Worm (Caenorhabditis elegans) whole organism, L4 larva: Measurements from ENCODE around the gene clec-185.

Experiments
- F37D6.2 ChIP-seq: sonication (generic microtip); optimal IDR thresholded peaks from 2 replicates; lab custom pipeline; 2016; ENCODE audit warnings: mild to moderate bottlenecking, missing genetic modification characterization, missing compliant biosample characterization
- R02D3.7 ChIP-seq: fragments of 150-350 bp; sonication (generic microtip); optimal IDR thresholded peaks from 3 replicates; lab custom pipeline; 2014; ENCODE audit warnings: missing biosample characterization, missing genetic modification characterization
- Y105C5A.15 ChIP-seq: fragments of 200-800 bp; sonication (Bioruptor generic); IDR thresholded peaks from 2 replicates; pipeline ENCODE4 v1.3.6; 2022; ENCODE audit warnings: missing genetic modification characterization, missing compliant biosample characterization
- aha-1 ChIP-seq: fragments of 150-350 bp; peaks from one replicate; lab custom pipeline; 2014; ENCODE audit warnings: missing biosample characterization, missing genetic modification characterization
- arid-1 ChIP-seq: fragments of 200-800 bp; sonication (Bioruptor generic); conservative IDR thresholded peaks from 2 replicates; pipeline ENCODE4 v1.3.6; 2022; ENCODE audit warnings: missing genetic modification reagents, missing genetic modification characterization, missing compliant biosample characterization
- attf-4 ChIP-seq: sonication (generic microtip); optimal IDR thresholded peaks from 3 replicates; lab custom pipeline; 2017; ENCODE audit warnings: missing biosample characterization, missing genetic modification characterization
- ceh-28 ChIP-seq: fragments of 150-350 bp; optimal IDR thresholded peaks from 2 replicates; lab custom pipeline; 2014; ENCODE audit warnings: missing biosample characterization, missing genetic modification reagents, missing genetic modification characterization
- ceh-32 ChIP-seq: sonication (generic microtip); optimal IDR thresholded peaks from 2 replicates; lab custom pipeline; 2016; ENCODE audit warnings: mild to moderate bottlenecking, missing genetic modification characterization, missing compliant biosample characterization; ENCODE audit not compliant: poor library complexity
- ceh-62 ChIP-seq: sonication (generic microtip); optimal IDR thresholded peaks from 2 replicates; lab custom pipeline; 2017; ENCODE audit warnings: missing biosample characterization, missing genetic modification characterization
- daf-16 ChIP-seq, 3 experiments: sonication (generic microtip); optimal IDR thresholded peaks; 2 replicates each; lab custom pipeline; 2016 to 2017; ENCODE audit warnings: missing genetic modification characterization in 3 of 3, missing genetic modification reagents in 3 of 3, mild to moderate bottlenecking in 2 of 3, missing compliant biosample characterization in 2 of 3, missing biosample characterization in 1 of 3, moderate library complexity in 1 of 3
- daf-8 ChIP-seq: fragments of 200-800 bp; sonication (Bioruptor generic); IDR thresholded peaks from 2 replicates; pipeline ENCODE4 v1.3.6; 2022; ENCODE audit warnings: missing genetic modification characterization, missing compliant biosample characterization
- dpl-1 ChIP-seq: fragments of 150-350 bp; optimal IDR thresholded peaks from 2 replicates; lab custom pipeline; 2014; ENCODE audit warnings: missing biosample characterization, missing genetic modification reagents, missing genetic modification characterization
- duxl-1 ChIP-seq: sonication (generic microtip); optimal IDR thresholded peaks from 2 replicates; lab custom pipeline; 2016; ENCODE audit warnings: mild to moderate bottlenecking, missing genetic modification characterization, moderate library complexity, missing compliant biosample characterization; ENCODE audit not compliant: poor library complexity
- fkh-10 ChIP-seq: fragments of 150-350 bp; optimal IDR thresholded peaks from 2 replicates; lab custom pipeline; 2014; ENCODE audit warnings: missing biosample characterization, missing genetic modification reagents, missing genetic modification characterization
- hif-1 ChIP-seq, 2 experiments: sonication (generic microtip); optimal IDR thresholded peaks; 2 replicates each; lab custom pipeline; 2016 to 2017; ENCODE audit warnings: missing compliant biosample characterization in 2 of 2, missing genetic modification characterization in 2 of 2, missing genetic modification reagents in 2 of 2, missing genotype in 2 of 2, mild to moderate bottlenecking in 1 of 2
- hlh-11 ChIP-seq: fragments of 200-800 bp; sonication (Bioruptor generic); optimal IDR thresholded peaks from 2 replicates; lab custom pipeline; 2018; ENCODE audit warnings: mild to moderate bottlenecking, missing genetic modification characterization, missing compliant biosample characterization
- jun-1 ChIP-seq: fragments of 150-350 bp; optimal IDR thresholded peaks from 2 replicates; lab custom pipeline; 2014; ENCODE audit warnings: missing biosample characterization, missing genetic modification reagents, missing genetic modification characterization
- lin-1 ChIP-seq: fragments of 200-800 bp; sonication (Bioruptor generic); IDR thresholded peaks from 2 replicates; pipeline ENCODE4 v1.3.6; 2022; ENCODE audit warnings: missing genetic modification reagents, missing genetic modification characterization, missing compliant biosample characterization
- lin-15B ChIP-seq: fragments of 150-350 bp; sonication (generic microtip); optimal IDR thresholded peaks from 3 replicates; lab custom pipeline; 2014; ENCODE audit warnings: missing biosample characterization, missing genetic modification characterization
- lin-29 ChIP-seq: fragments of 200-800 bp; sonication (Bioruptor generic); IDR thresholded peaks from 2 replicates; pipeline ENCODE4 v1.3.6; 2022; ENCODE audit warnings: missing genetic modification reagents, missing genetic modification characterization, missing compliant biosample characterization
- lin-39 ChIP-seq: fragments of 150-350 bp; optimal IDR thresholded peaks from 2 replicates; lab custom pipeline; 2014; ENCODE audit warnings: missing biosample characterization, missing genetic modification reagents, missing genetic modification characterization
- mdl-1 ChIP-seq, 2 experiments: fragments of 150-350 bp in 1 of 2; sonication (generic microtip) in 1 of 2; optimal IDR thresholded peaks; 2 replicates each; lab custom pipeline; 2014 to 2017; ENCODE audit warnings: missing biosample characterization in 2 of 2, missing genetic modification characterization in 2 of 2
- mes-2 ChIP-seq: sonication (generic microtip); optimal IDR thresholded peaks from 2 replicates; lab custom pipeline; 2016; ENCODE audit warnings: missing genotype, mild to moderate bottlenecking, missing genetic modification characterization, missing compliant biosample characterization; ENCODE audit not compliant: poor library complexity, severe bottlenecking
- nhr-25 ChIP-seq: sonication (generic microtip); optimal IDR thresholded peaks from 2 replicates; lab custom pipeline; 2017; ENCODE audit warnings: missing genetic modification characterization, mild to moderate bottlenecking, missing compliant biosample characterization, antibody characterized with exemption, moderate library complexity, borderline replicate concordance; ENCODE audit not compliant: insufficient read depth
- nhr-28 ChIP-seq: fragments of 150-350 bp; optimal IDR thresholded peaks from 2 replicates; lab custom pipeline; 2014; ENCODE audit warnings: missing biosample characterization, missing genetic modification characterization
- nhr-48 ChIP-seq: sonication (generic microtip); optimal IDR thresholded peaks from 2 replicates; lab custom pipeline; 2016; ENCODE audit warnings: mild to moderate bottlenecking, missing genetic modification characterization, missing compliant biosample characterization
- nhr-77 ChIP-seq: fragments of 150-350 bp; optimal IDR thresholded peaks from 2 replicates; lab custom pipeline; 2014; ENCODE audit warnings: missing biosample characterization, missing genetic modification characterization
- pha-4 ChIP-seq, 2 experiments: fragments of 150-350 bp in 1 of 2; fragments of 200-800 bp in 1 of 2; sonication (Bioruptor generic) in 1 of 2; IDR thresholded peaks in 1 of 2; optimal IDR thresholded peaks in 1 of 2; 2 replicates each; pipeline versions ENCODE4 v1.3.6 to Lab custom; 2014 to 2022; ENCODE audit warnings: missing genetic modification characterization in 2 of 2, missing genetic modification reagents in 2 of 2, missing biosample characterization in 1 of 2, missing compliant biosample characterization in 1 of 2
- php-3 ChIP-seq: fragments of 200-800 bp; sonication (Bioruptor generic); IDR thresholded peaks from 2 replicates; pipeline ENCODE4 v1.3.6; 2022; ENCODE audit warnings: missing genetic modification reagents, missing genetic modification characterization, missing compliant biosample characterization
- rbr-2 ChIP-seq: sonication (generic microtip); optimal IDR thresholded peaks from 2 replicates; lab custom pipeline; 2016; ENCODE audit warnings: missing genotype, missing genetic modification characterization, missing compliant biosample characterization
- snpc-4 ChIP-seq: fragments of 150-350 bp; optimal IDR thresholded peaks from 2 replicates; lab custom pipeline; 2014; ENCODE audit warnings: missing biosample characterization, missing genetic modification characterization
- spr-1 ChIP-seq: sonication (generic microtip); optimal IDR thresholded peaks from 2 replicates; lab custom pipeline; 2016; ENCODE audit warnings: mild to moderate bottlenecking, missing genetic modification characterization, missing compliant biosample characterization
- spr-3 ChIP-seq: fragments of 200-800 bp; sonication (Bioruptor generic); optimal IDR thresholded peaks from 2 replicates; lab custom pipeline; 2018; ENCODE audit warnings: mild to moderate bottlenecking, missing genetic modification characterization, missing compliant biosample characterization
- tag-97 ChIP-seq: fragments of 200-800 bp; sonication (Bioruptor generic); IDR thresholded peaks from 2 replicates; pipeline ENCODE4 v1.3.6; 2022; ENCODE audit warnings: missing genetic modification characterization, missing compliant biosample characterization
- unc-130 ChIP-seq: sonication (generic microtip); optimal IDR thresholded peaks from 2 replicates; lab custom pipeline; 2016; ENCODE audit warnings: missing genetic modification reagents, missing genetic modification characterization, missing compliant biosample characterization
- unc-62 ChIP-seq, 3 experiments: fragments of 150-350 bp in 1 of 3; sonication (generic microtip); optimal IDR thresholded peaks in 2 of 3; peaks in 1 of 3; 1 replicate in 1 of 3; 2 replicates in 2 of 3; lab custom pipeline; 2014 to 2017; ENCODE audit warnings: missing biosample characterization in 3 of 3, missing genetic modification characterization in 3 of 3, missing genetic modification reagents in 3 of 3, missing genotype in 1 of 3
- vab-7 ChIP-seq: fragments of 200-800 bp; sonication (Bioruptor generic); IDR thresholded peaks from 2 replicates; pipeline ENCODE4 v1.3.6; 2022; ENCODE audit warnings: missing genetic modification reagents, missing genetic modification characterization, missing compliant biosample characterization
- zfp-2 ChIP-seq: sonication (generic microtip); optimal IDR thresholded peaks from 2 replicates; lab custom pipeline; 2016; ENCODE audit warnings: mild to moderate bottlenecking, missing genetic modification characterization, missing compliant biosample characterization
- ztf-7 ChIP-seq: fragments of 150-350 bp; optimal IDR thresholded peaks from 2 replicates; lab custom pipeline; 2014; ENCODE audit warnings: missing biosample characterization, missing genetic modification characterization

The clec-185 gene

ce11 chrIV:12435442-12435841 is 3.0 kb upstream of the clec-185 start, which contains the start of gene irg-4 (continued):
- TF ChIP-seq mes-2 (tag; lab: Kevin White, UChicago), result no peak
- TF ChIP-seq ceh-28, result no peak
- TF ChIP-seq nhr-77 (tag; lab: Kevin White, UChicago), result peak; percentile 19
- no peak for TF ChIP-seq mdl-1 (tag; optimal IDR thresholded peaks at IDR 0.05; lab: Kevin White, UChicago)
- TF ChIP-seq daf-8, result no peak
- TF ChIP-seq Y105C5A.15, result no peak
- TF ChIP-seq hif-1 (tag; optimal IDR thresholded peaks at IDR 0.05; lab: Kevin White, UChicago), result no peak
- no peak for TF ChIP-seq jun-1 (tag; lab: Kevin White, UChicago)
- no peak for TF ChIP-seq ceh-62 (tag; lab: Kevin White, UChicago)
- no peak for TF ChIP-seq R02D3.7 (tag; lab: Kevin White, UChicago)
- no peak for TF ChIP-seq pha-4 (GFP tag; IDR thresholded peaks at IDR 0.05; lab: Robert Waterston, UW)
- TF ChIP-seq pha-4 (tag; optimal IDR thresholded peaks at IDR 0.05; lab: Kevin White, UChicago), result no peak
- TF ChIP-seq F37D6.2, result no peak
- TF ChIP-seq duxl-1 (tag; lab: Kevin White, UChicago), result no peak
- no peak for TF ChIP-seq lin-39 (tag; lab: Kevin White, UChicago)
- peak; percentile 42 for TF ChIP-seq hlh-11 (tag; lab: Kevin White, UChicago)
- no peak for TF ChIP-seq fkh-10 (GFP tag; lab: Kevin White, UChicago)
- no peak for TF ChIP-seq aha-1
- peak; percentile 81 for TF ChIP-seq nhr-28 (tag; lab: Kevin White, UChicago)
- TF ChIP-seq arid-1, result no peak
- TF ChIP-seq lin-29 (GFP tag; lab: Robert Waterston, UW), result no peak
- no peak for TF ChIP-seq spr-1 (tag; lab: Kevin White, UChicago)
- TF ChIP-seq lin-15B (tag; lab: Kevin White, UChicago), result no peak
- TF ChIP-seq daf-16 (GFP tag; optimal IDR thresholded peaks at IDR 0.05; lab: Kevin White, UChicago), result no peak
- TF ChIP-seq daf-16 (tag; optimal IDR thresholded peaks at IDR 0.05; lab: Kevin White, UChicago), result peak; percentile 55
- no peak for TF ChIP-seq nhr-25 (tag; lab: Kevin White, UChicago)
- 0 out of 2 replicates have a peak, but pooled peaks have one; percentile 19 for TF ChIP-seq lin-1 (GFP tag; lab: Robert Waterston, UW)
- no peak for TF ChIP-seq ceh-32 (tag; lab: Kevin White, UChicago)
- TF ChIP-seq php-3 (GFP tag; lab: Robert Waterston, UW), result 0 out of 2 replicates have a peak, but pooled peaks have one; percentile 27
- TF ChIP-seq unc-62 (GFP tag; optimal IDR thresholded peaks at IDR 0.05 in 1 of 2; lab: Kevin White, UChicago), result no peak
- no peak for TF ChIP-seq unc-62 (tag; optimal IDR thresholded peaks at IDR 0.05; lab: Kevin White, UChicago)
- TF ChIP-seq rbr-2, result no peak

DNA sequence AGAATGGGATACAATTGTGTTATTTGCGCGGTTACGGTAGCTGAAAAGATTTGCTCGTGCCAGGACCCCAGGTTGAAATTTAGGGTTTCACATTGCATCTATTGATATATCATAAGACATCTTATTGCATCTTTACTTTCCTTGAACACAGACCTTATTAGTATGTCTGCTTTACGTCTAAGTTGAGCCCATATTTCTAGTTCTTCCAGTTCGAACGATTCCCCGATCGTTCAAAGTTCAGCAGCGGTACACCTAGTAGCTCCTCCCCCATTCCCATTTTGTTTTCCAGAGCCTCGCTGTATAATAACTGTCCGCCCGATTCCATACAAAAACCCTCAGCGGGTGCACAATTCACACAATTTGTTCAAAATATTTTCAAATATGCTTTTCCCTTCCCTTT is 3.3 kb downstream of the clec-185 start, which contains the start of gene C25G4.17:
TSS of gene C25G4.17 (plus strand) at position 301 of the 400 bp plus-strand sequence.
- TF ChIP-seq duxl-1 (tag; lab: Kevin White, UChicago) (no peak), nhr-77 (tag; lab: Kevin White, UChicago) (no peak), unc-130 (GFP tag; lab: Kevin White, UChicago) (no peak), zfp-2 (no peak), tag-97 (GFP tag; lab: Robert Waterston, UW) (no peak), nhr-48 (no peak), ztf-7 (tag; lab: Kevin White, UChicago) (no peak), dpl-1 (no peak), attf-4 (tag; lab: Kevin White, UChicago) (no peak), snpc-4 (tag; lab: Kevin White, UChicago) (no peak), spr-3 (no peak), vab-7 (GFP tag; lab: Robert Waterston, UW) (no peak), daf-8 (no peak)
- TF ChIP-seq, all 104 proteins: peak for 0
